Worm (Caenorhabditis elegans) whole organism, L2 larva: Measurements from ENCODE around the gene C45B11.5.

Source experiments
- C34F6.9 ChIP-seq: fragments of 150-350 bp; optimal IDR thresholded peaks from 2 replicates; lab custom pipeline; 2014; ENCODE audit warnings: missing biosample characterization, missing genetic modification characterization
- R02D3.7 ChIP-seq: fragments of 150-350 bp; optimal IDR thresholded peaks from 2 replicates; lab custom pipeline; 2014; ENCODE audit warnings: missing biosample characterization, missing genetic modification characterization
- ZK546.5 ChIP-seq: sonication (generic microtip); optimal IDR thresholded peaks from 2 replicates; lab custom pipeline; 2017; ENCODE audit warnings: missing biosample characterization, missing genetic modification characterization
- alr-1 ChIP-seq: fragments of 150-350 bp; optimal IDR thresholded peaks from 2 replicates; lab custom pipeline; 2014; ENCODE audit warnings: missing biosample characterization, missing genetic modification characterization
- aly-2 ChIP-seq: fragments of 150-350 bp; optimal IDR thresholded peaks from 2 replicates; lab custom pipeline; 2014; ENCODE audit warnings: missing biosample characterization, missing genetic modification characterization
- blmp-1 ChIP-seq: sonication (generic microtip); optimal IDR thresholded peaks from 2 replicates; lab custom pipeline; 2017; ENCODE audit warnings: missing genetic modification characterization, mild to moderate bottlenecking, missing compliant biosample characterization, antibody characterized with exemption, moderate library complexity; ENCODE audit not compliant: insufficient read depth
- ceh-82 ChIP-seq: fragments of 150-350 bp; optimal IDR thresholded peaks from 2 replicates; lab custom pipeline; 2014; ENCODE audit warnings: missing biosample characterization, missing genetic modification characterization
- crh-2 ChIP-seq: sonication (generic microtip); optimal IDR thresholded peaks from 2 replicates; lab custom pipeline; 2017; ENCODE audit warnings: missing biosample characterization, missing genetic modification characterization
- dmd-4 ChIP-seq: sonication (generic microtip); optimal IDR thresholded peaks from 2 replicates; lab custom pipeline; 2017; ENCODE audit warnings: missing biosample characterization, missing genetic modification characterization
- egl-27 ChIP-seq: sonication (generic microtip); optimal IDR thresholded peaks from 3 replicates; lab custom pipeline; 2017; ENCODE audit warnings: missing biosample characterization, missing genetic modification reagents, missing genetic modification characterization
- elt-3 ChIP-seq: sonication (generic microtip); optimal IDR thresholded peaks from 2 replicates; lab custom pipeline; 2017; ENCODE audit warnings: missing biosample characterization, missing genetic modification characterization
- fos-1 ChIP-seq: fragments of 150-350 bp; optimal IDR thresholded peaks from 2 replicates; lab custom pipeline; 2014; ENCODE audit warnings: missing biosample characterization, missing genetic modification characterization
- lin-11 ChIP-seq: fragments of 150-350 bp; sonication (generic microtip); optimal IDR thresholded peaks from 2 replicates; lab custom pipeline; 2014; ENCODE audit warnings: missing biosample characterization, missing genetic modification characterization, inconsistent platforms, mixed read lengths
- lin-13 ChIP-seq: fragments of 150-350 bp; optimal IDR thresholded peaks from 2 replicates; lab custom pipeline; 2014; ENCODE audit warnings: missing biosample characterization, missing genetic modification reagents, missing genetic modification characterization
- lin-39 ChIP-seq: fragments of 150-350 bp; optimal IDR thresholded peaks from 2 replicates; lab custom pipeline; 2014; ENCODE audit warnings: missing biosample characterization, missing genetic modification reagents, missing genetic modification characterization
- lsy-2 ChIP-seq, 2 experiments: fragments of 150-350 bp in 1 of 2; sonication (generic microtip) in 1 of 2; optimal IDR thresholded peaks; 2 replicates each; lab custom pipeline; 2014 to 2017; ENCODE audit warnings: missing biosample characterization in 2 of 2, missing genetic modification characterization in 2 of 2
- mab-5 ChIP-seq: fragments of 150-350 bp; optimal IDR thresholded peaks from 2 replicates; lab custom pipeline; 2014; ENCODE audit warnings: missing biosample characterization, missing genetic modification characterization
- mbf-1 ChIP-seq: sonication (generic microtip); optimal IDR thresholded peaks from 2 replicates; lab custom pipeline; 2017; ENCODE audit warnings: missing biosample characterization, missing genetic modification characterization
- mdl-1 ChIP-seq, 2 experiments: fragments of 150-350 bp in 1 of 2; sonication (generic microtip) in 1 of 2; optimal IDR thresholded peaks; 2 replicates each; lab custom pipeline; 2017; ENCODE audit warnings: missing biosample characterization in 2 of 2, missing genetic modification characterization in 2 of 2
- nhr-10 ChIP-seq: sonication (generic microtip); optimal IDR thresholded peaks from 2 replicates; lab custom pipeline; 2017; ENCODE audit warnings: missing biosample characterization, missing genetic modification characterization
- nhr-11 ChIP-seq: fragments of 150-350 bp; optimal IDR thresholded peaks from 2 replicates; lab custom pipeline; 2014; ENCODE audit warnings: missing biosample characterization, missing genetic modification characterization
- nhr-12 ChIP-seq: fragments of 150-350 bp; optimal IDR thresholded peaks from 2 replicates; lab custom pipeline; 2014; ENCODE audit warnings: missing biosample characterization, missing genetic modification characterization
- nhr-129 ChIP-seq: fragments of 150-350 bp; optimal IDR thresholded peaks from 2 replicates; lab custom pipeline; 2014; ENCODE audit warnings: missing biosample characterization, missing genetic modification characterization
- nhr-21 ChIP-seq: fragments of 150-350 bp; optimal IDR thresholded peaks from 2 replicates; lab custom pipeline; 2014; ENCODE audit warnings: missing biosample characterization, missing genetic modification characterization
- nhr-23 ChIP-seq: fragments of 150-350 bp; optimal IDR thresholded peaks from 2 replicates; lab custom pipeline; 2014; ENCODE audit warnings: missing biosample characterization, missing genetic modification reagents, missing genetic modification characterization
- nhr-237 ChIP-seq: fragments of 150-350 bp; optimal IDR thresholded peaks from 2 replicates; lab custom pipeline; 2014; ENCODE audit warnings: missing biosample characterization, missing genetic modification characterization
- nhr-25 ChIP-seq: fragments of 150-350 bp; sonication (generic microtip); optimal IDR thresholded peaks from 3 replicates; lab custom pipeline; 2014; ENCODE audit warnings: missing biosample characterization, missing genetic modification characterization
- nhr-77 ChIP-seq: fragments of 150-350 bp; optimal IDR thresholded peaks from 2 replicates; lab custom pipeline; 2014; ENCODE audit warnings: missing biosample characterization, missing genetic modification characterization
- peb-1 ChIP-seq: fragments of 150-350 bp; optimal IDR thresholded peaks from 2 replicates; lab custom pipeline; 2014; ENCODE audit warnings: missing biosample characterization, missing genetic modification characterization
- sem-4 ChIP-seq: fragments of 150-350 bp; optimal IDR thresholded peaks from 2 replicates; lab custom pipeline; 2014; ENCODE audit warnings: missing biosample characterization, missing genetic modification reagents, missing genetic modification characterization
- skn-1 ChIP-seq: sonication (generic microtip); optimal IDR thresholded peaks from 2 replicates; lab custom pipeline; 2017; ENCODE audit warnings: missing biosample characterization, missing genetic modification characterization
- sma-3 ChIP-seq: sonication (generic microtip); optimal IDR thresholded peaks from 2 replicates; lab custom pipeline; 2016; ENCODE audit warnings: missing genetic modification reagents, missing genetic modification characterization, missing compliant biosample characterization
- sma-9 ChIP-seq, 2 experiments: fragments of 150-350 bp in 1 of 2; sonication (generic microtip) in 1 of 2; optimal IDR thresholded peaks; 2 replicates each; lab custom pipeline; 2014 to 2016; ENCODE audit warnings: missing genetic modification characterization in 2 of 2, mild to moderate bottlenecking in 1 of 2, missing biosample characterization in 1 of 2, missing compliant biosample characterization in 1 of 2, missing genetic modification reagents in 1 of 2, moderate library complexity in 1 of 2
- snpc-4 ChIP-seq: fragments of 150-350 bp; optimal IDR thresholded peaks from 2 replicates; lab custom pipeline; 2014; ENCODE audit warnings: missing biosample characterization, missing genetic modification characterization
- unc-39 ChIP-seq: fragments of 150-350 bp; optimal IDR thresholded peaks from 2 replicates; lab custom pipeline; 2014; ENCODE audit warnings: missing biosample characterization, missing genetic modification characterization
- unc-55 ChIP-seq: fragments of 150-350 bp; sonication (generic microtip); optimal IDR thresholded peaks from 3 replicates; lab custom pipeline; 2014; ENCODE audit warnings: missing biosample characterization, missing genetic modification reagents, missing genetic modification characterization
- ztf-1 ChIP-seq: fragments of 200-800 bp; sonication (Bioruptor generic); conservative IDR thresholded peaks from 2 replicates; pipeline ENCODE4 v1.3.6; 2022; ENCODE audit warnings: missing genetic modification characterization, missing compliant biosample characterization
- ztf-11 ChIP-seq: sonication (generic microtip); optimal IDR thresholded peaks from 2 replicates; lab custom pipeline; 2017; ENCODE audit warnings: missing biosample characterization, missing genetic modification characterization
- ztf-4 ChIP-seq: fragments of 150-350 bp; optimal IDR thresholded peaks from 2 replicates; lab custom pipeline; 2014; ENCODE audit warnings: missing biosample characterization, missing genetic modification characterization

The C45B11.5 gene

DNA sequence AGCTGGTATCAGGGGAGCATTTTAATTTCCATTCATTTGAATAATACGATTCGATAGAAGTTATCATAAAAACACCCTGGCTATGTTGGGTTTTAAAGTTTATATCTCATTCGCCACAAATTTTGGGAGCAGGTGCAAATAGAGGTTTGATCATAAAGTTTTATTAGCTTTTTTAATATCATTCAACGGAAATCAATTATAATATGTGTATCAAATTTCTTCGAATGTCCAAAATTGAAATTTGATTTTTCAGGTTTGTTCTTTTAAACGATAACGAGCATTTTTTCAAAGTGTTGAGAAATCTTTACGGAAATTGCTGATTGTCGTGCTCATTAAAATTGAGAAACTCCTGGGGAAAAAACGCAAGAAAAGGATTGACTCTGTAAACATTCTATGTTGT lies 7.1 kb downstream of the C45B11.5 start, which contains the start of gene srh-74:
Gene srh-74, minus strand, starts transcription at position 101 of the 400 bp plus-strand sequence.
- TF ChIP-seq nhr-11 (tag; lab: Kevin White, UChicago) (no peak), skn-1 (tag; lab: Kevin White, UChicago) (no peak), dmd-4 (tag; lab: Kevin White, UChicago) (no peak), nhr-25 (tag; lab: Kevin White, UChicago) (no peak), lsy-2 (tag; optimal IDR thresholded peaks at IDR 0.05; lab: Kevin White, UChicago) (no peak), mdl-1 (tag; optimal IDR thresholded peaks at IDR 0.05; lab: Kevin White, UChicago) (no peak), blmp-1 (no peak), unc-39 (tag; lab: Kevin White, UChicago) (no peak), mbf-1 (tag; lab: Kevin White, UChicago) (no peak), aly-2 (tag; lab: Kevin White, UChicago) (no peak), R02D3.7 (tag; lab: Kevin White, UChicago) (no peak), elt-3 (no peak), lin-11 (no peak), egl-27 (tag; lab: Kevin White, UChicago) (no peak), sma-9 (GFP tag; optimal IDR thresholded peaks at IDR 0.05; lab: Kevin White, UChicago) (no peak), sma-9 (tag; optimal IDR thresholded peaks at IDR 0.05; lab: Kevin White, UChicago) (no peak), ztf-11 (no peak), fos-1 (tag; lab: Kevin White, UChicago) (no peak), unc-55 (GFP tag; lab: Kevin White, UChicago) (no peak), ZK546.5 (no peak), nhr-129 (tag; lab: Kevin White, UChicago) (no peak)

DNA sequence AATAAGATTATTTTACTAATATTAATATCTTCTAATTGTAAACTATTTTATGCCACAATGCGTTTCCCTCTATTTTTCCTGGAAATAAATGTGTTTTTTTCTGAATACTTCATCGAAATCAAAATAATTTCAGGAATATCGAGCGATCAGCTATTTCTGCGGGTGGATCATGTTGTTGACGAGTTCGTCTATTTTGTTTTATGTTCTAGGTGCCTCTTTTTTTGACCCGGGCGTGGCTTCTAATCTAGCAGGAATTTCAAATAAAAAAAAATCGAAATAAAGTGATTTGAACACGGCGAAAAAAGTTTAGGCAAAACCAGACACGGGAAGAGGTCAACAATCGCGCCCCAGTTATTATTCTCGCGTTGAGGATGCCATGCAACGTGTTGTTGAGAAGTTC lies 10.3 kb downstream of the C45B11.5 start, which contains the start of gene T04C12.33:
Gene T04C12.33, plus strand, starts transcription at position 301 of the 400 bp plus-strand sequence.
- no peak for TF ChIP-seq nhr-129 (tag; lab: Kevin White, UChicago)
- no peak for TF ChIP-seq alr-1 (tag; lab: Kevin White, UChicago)

DNA sequence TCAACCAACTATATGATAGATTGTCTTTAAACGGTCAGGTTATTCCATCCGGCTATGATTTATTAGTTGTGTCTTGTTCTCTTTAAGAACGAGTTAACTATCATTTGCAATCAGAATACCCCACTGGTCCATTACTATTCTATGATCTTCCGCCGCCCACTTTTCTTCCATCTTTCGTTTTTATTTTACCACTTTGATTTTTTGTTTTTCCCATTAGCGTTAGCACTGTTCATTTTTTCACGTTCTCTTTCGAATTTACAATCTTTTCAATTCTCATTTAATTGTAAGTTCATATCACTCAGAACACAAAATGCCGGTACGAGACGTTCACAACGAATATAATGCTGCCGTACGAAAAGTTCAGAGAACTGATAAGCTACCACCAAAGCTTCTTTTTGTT lies 12.2 kb downstream of the C45B11.5 start, which contains the start of gene T04C12.7:
Gene T04C12.7, plus strand, starts transcription at position 301 of the 400 bp plus-strand sequence.
- TF ChIP-seq crh-2 (tag; lab: Kevin White, UChicago) (no peak), dmd-4 (tag; lab: Kevin White, UChicago) (no peak), R02D3.7 (tag; lab: Kevin White, UChicago) (no peak), egl-27 (tag; lab: Kevin White, UChicago) (no peak), nhr-129 (tag; lab: Kevin White, UChicago) (no peak), sma-3 (GFP tag; lab: Kevin White, UChicago) (no peak), nhr-21 (tag; lab: Kevin White, UChicago) (no peak), mab-5 (no peak), snpc-4 (no peak), nhr-237 (tag; lab: Kevin White, UChicago) (no peak), ceh-82 (tag; lab: Kevin White, UChicago) (no peak), ztf-1 (GFP tag; lab: Robert Waterston, UW) (no peak), nhr-77 (tag; lab: Kevin White, UChicago) (no peak), C34F6.9 (no peak)

DNA sequence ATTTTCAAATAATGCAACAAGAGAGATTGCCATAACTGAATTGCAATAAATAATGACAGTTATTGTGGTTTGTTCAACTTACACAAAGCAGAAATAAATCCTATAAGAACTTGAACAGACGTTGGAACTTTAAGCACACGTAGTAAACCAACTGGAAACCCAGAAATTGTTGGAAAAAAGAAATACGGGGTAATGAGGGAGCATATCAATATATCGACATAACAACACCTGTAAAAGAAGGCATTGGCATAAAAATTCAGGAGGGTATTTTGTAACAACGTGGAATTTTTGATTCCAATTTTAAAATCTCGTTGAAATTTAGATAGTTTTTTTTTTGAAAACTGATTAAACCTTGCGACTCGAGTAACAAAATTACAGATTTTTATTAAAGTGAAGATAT lies 14.9 kb downstream of the C45B11.5 start:
- no peak for TF ChIP-seq lsy-2 (tag; optimal IDR thresholded peaks at IDR 0.05; lab: Kevin White, UChicago)
- TF ChIP-seq elt-3: no peak
- TF ChIP-seq egl-27 (tag; lab: Kevin White, UChicago): no peak
- TF ChIP-seq nhr-23 (tag; lab: Kevin White, UChicago): no peak
- TF ChIP-seq mdl-1 (tag; optimal IDR thresholded peaks at IDR 0.05; lab: Kevin White, UChicago): no peak
- no peak for TF ChIP-seq lin-39 (tag; lab: Kevin White, UChicago)
- TF ChIP-seq nhr-25 (tag; lab: Kevin White, UChicago): no peak
- TF ChIP-seq skn-1 (tag; lab: Kevin White, UChicago): no peak

DNA sequence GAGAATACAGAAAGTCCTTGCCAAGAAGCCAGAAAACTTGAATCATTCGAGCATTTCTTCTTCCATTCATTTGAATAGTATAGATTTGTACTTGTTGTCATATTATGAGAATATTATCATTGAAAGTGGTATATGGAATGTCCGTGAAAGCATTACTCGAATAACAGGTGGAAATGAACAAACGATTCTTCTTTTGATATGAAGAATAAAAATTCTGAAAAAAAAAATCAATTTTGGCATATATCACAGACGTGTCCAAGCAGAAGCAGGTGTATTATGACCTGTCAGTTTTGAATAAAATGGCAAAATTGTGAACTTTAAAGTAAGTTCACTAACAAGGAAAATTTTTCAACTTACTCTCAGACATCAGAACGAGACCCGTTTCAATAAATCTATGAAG lies 15.4 kb downstream of the C45B11.5 start, which contains the start of gene srh-75:
Gene srh-75, minus strand, starts transcription at position 101 of the 400 bp plus-strand sequence.
- TF ChIP-seq nhr-10 (tag; lab: Kevin White, UChicago) (no peak), unc-39 (tag; lab: Kevin White, UChicago) (no peak), sma-9 (GFP tag; optimal IDR thresholded peaks at IDR 0.05; lab: Kevin White, UChicago) (no peak), sma-9 (tag; optimal IDR thresholded peaks at IDR 0.05; lab: Kevin White, UChicago) (no peak), elt-3 (no peak), lin-13 (GFP tag; lab: Kevin White, UChicago) (no peak), ztf-1 (GFP tag; lab: Robert Waterston, UW) (no peak), nhr-23 (tag; lab: Kevin White, UChicago) (no peak), aly-2 (tag; lab: Kevin White, UChicago) (no peak), nhr-237 (tag; lab: Kevin White, UChicago) (no peak), peb-1 (tag; lab: Kevin White, UChicago) (no peak), ztf-11 (no peak), egl-27 (tag; lab: Kevin White, UChicago) (no peak), nhr-25 (tag; lab: Kevin White, UChicago) (no peak), ztf-4 (tag; lab: Kevin White, UChicago) (no peak), unc-55 (GFP tag; lab: Kevin White, UChicago) (no peak), nhr-12 (tag; lab: Kevin White, UChicago) (no peak), lin-39 (tag; lab: Kevin White, UChicago) (no peak), skn-1 (tag; lab: Kevin White, UChicago) (no peak), sem-4 (tag; lab: Kevin White, UChicago) (no peak), blmp-1 (no peak)
